Worm (Caenorhabditis elegans) whole organism, young adult: ENCODE results near the gene ucr-2.2.

Experiments used
- B0336.3 ChIP-seq: fragments of 200-800 bp; sonication (Bioruptor generic); IDR thresholded peaks from 2 replicates; pipeline ENCODE4 v1.3.6; 2022; ENCODE audit warnings: missing genetic modification characterization, missing compliant biosample characterization
- F39B2.1 ChIP-seq: fragments of 200-800 bp; sonication (Bioruptor generic); IDR thresholded peaks from 2 replicates; pipeline ENCODE4 v1.3.6; 2022; ENCODE audit warnings: missing genetic modification reagents, missing genetic modification characterization, missing compliant biosample characterization
- F52B5.7 ChIP-seq: sonication (generic microtip); optimal IDR thresholded peaks from 2 replicates; lab custom pipeline; 2016; ENCODE audit warnings: mild to moderate bottlenecking, missing genetic modification characterization, missing compliant biosample characterization
- F57A8.1 ChIP-seq: fragments of 200-800 bp; sonication (Bioruptor generic); optimal IDR thresholded peaks from 2 replicates; lab custom pipeline; 2018; ENCODE audit warnings: mild to moderate bottlenecking, missing genetic modification characterization, moderate library complexity, missing compliant biosample characterization
- K11D2.4 ChIP-seq: fragments of 200-800 bp; sonication (Bioruptor generic); IDR thresholded peaks from 2 replicates; pipeline ENCODE4 v1.3.6; 2022; ENCODE audit warnings: missing genetic modification reagents, missing genetic modification characterization, missing compliant biosample characterization
- T26A5.8 ChIP-seq: sonication (generic microtip); optimal IDR thresholded peaks from 2 replicates; lab custom pipeline; 2016; ENCODE audit warnings: missing genetic modification characterization, missing compliant biosample characterization
- Y67H2A.10 ChIP-seq: fragments of 200-800 bp; sonication (Bioruptor generic); conservative IDR thresholded peaks from 2 replicates; pipeline ENCODE4 v1.3.6; 2022; ENCODE audit warnings: missing genetic modification reagents, missing genetic modification characterization, missing compliant biosample characterization
- ama-1 ChIP-seq, 3 experiments: fragments of 150-350 bp in 1 of 3; sonication (generic microtip) in 2 of 3; optimal IDR thresholded peaks; 2 replicates each; lab custom pipeline; 2014 to 2018; ENCODE audit warnings: missing biosample characterization in 2 of 3, missing genetic modification characterization in 2 of 3, missing genetic modification reagents in 2 of 3
- attf-6 ChIP-seq: fragments of 200-800 bp; sonication (Bioruptor generic); IDR thresholded peaks from 2 replicates; pipeline ENCODE4 v1.3.6; 2022; ENCODE audit warnings: missing genetic modification reagents, missing genetic modification characterization, missing compliant biosample characterization
- bed-1 ChIP-seq: fragments of 200-800 bp; sonication (Bioruptor generic); IDR thresholded peaks from 2 replicates; pipeline ENCODE4 v1.3.6; 2022; ENCODE audit warnings: missing genetic modification reagents, missing genetic modification characterization, missing compliant biosample characterization
- ceh-100 ChIP-seq: fragments of 200-800 bp; sonication (Bioruptor generic); IDR thresholded peaks from 2 replicates; pipeline ENCODE4 v1.3.6; 2022; ENCODE audit warnings: missing genetic modification reagents, missing genetic modification characterization, missing compliant biosample characterization
- ceh-58 ChIP-seq: fragments of 200-800 bp; sonication (Bioruptor generic); IDR thresholded peaks from 2 replicates; pipeline ENCODE4 v1.3.6; 2022; ENCODE audit warnings: missing genetic modification characterization, missing compliant biosample characterization
- efl-1 ChIP-seq: fragments of 150-350 bp; optimal IDR thresholded peaks from 2 replicates; lab custom pipeline; 2014; ENCODE audit warnings: missing biosample characterization, missing genetic modification reagents, missing genetic modification characterization
- egl-44 ChIP-seq: fragments of 200-800 bp; sonication (Bioruptor generic); IDR thresholded peaks from 2 replicates; pipeline ENCODE4 v1.3.6; 2022; ENCODE audit warnings: missing genetic modification reagents, missing genetic modification characterization, missing compliant biosample characterization
- ekl-4 ChIP-seq: fragments of 200-800 bp; sonication (Bioruptor generic); IDR thresholded peaks from 2 replicates; pipeline ENCODE4 v1.3.6; 2022; ENCODE audit warnings: missing genetic modification reagents, missing genetic modification characterization, missing compliant biosample characterization
- fkh-3 ChIP-seq: sonication (generic microtip); optimal IDR thresholded peaks from 2 replicates; lab custom pipeline; 2016; ENCODE audit warnings: mild to moderate bottlenecking, missing genetic modification characterization, missing compliant biosample characterization
- let-607 ChIP-seq, 2 experiments: fragments of 200-800 bp in 1 of 2; sonication (Bioruptor generic) in 1 of 2; sonication (generic microtip) in 1 of 2; optimal IDR thresholded peaks; 2 replicates each; lab custom pipeline; 2016 to 2018; ENCODE audit warnings: mild to moderate bottlenecking in 2 of 2, missing compliant biosample characterization in 2 of 2, missing genetic modification characterization in 2 of 2, moderate library complexity in 2 of 2, missing genotype in 1 of 2
- lin-35 ChIP-seq, 3 experiments: fragments of 150-350 bp in 2 of 3; sonication (generic microtip) in 1 of 3; optimal IDR thresholded peaks; 2 replicates each; lab custom pipeline; 2014 to 2018; ENCODE audit warnings: missing biosample characterization in 3 of 3, missing genetic modification characterization in 3 of 3, missing genetic modification reagents in 3 of 3
- mcd-1 ChIP-seq: fragments of 200-800 bp; sonication (Bioruptor generic); IDR thresholded peaks from 2 replicates; pipeline ENCODE4 v1.3.6; 2022; ENCODE audit warnings: missing genetic modification reagents, missing genetic modification characterization, missing compliant biosample characterization
- nfya-1 ChIP-seq: sonication (generic microtip); optimal IDR thresholded peaks from 2 replicates; lab custom pipeline; 2017; ENCODE audit warnings: antibody characterized with exemption, missing compliant biosample characterization, missing genetic modification characterization, borderline replicate concordance; ENCODE audit not compliant: insufficient read depth
- nhr-27 ChIP-seq: fragments of 200-800 bp; sonication (Bioruptor generic); optimal IDR thresholded peaks from 2 replicates; lab custom pipeline; 2018; ENCODE audit warnings: mild to moderate bottlenecking, missing genetic modification characterization, moderate library complexity, missing compliant biosample characterization
- nhr-80 ChIP-seq: sonication (generic microtip); optimal IDR thresholded peaks from 2 replicates; lab custom pipeline; 2016; ENCODE audit warnings: missing genetic modification characterization, missing compliant biosample characterization
- pbrm-1 ChIP-seq: fragments of 200-800 bp; sonication (Bioruptor generic); IDR thresholded peaks from 2 replicates; pipeline ENCODE4 v1.3.6; 2022; ENCODE audit warnings: missing genetic modification reagents, missing genetic modification characterization, missing compliant biosample characterization
- sdz-38 ChIP-seq: sonication (generic microtip); optimal IDR thresholded peaks from 2 replicates; lab custom pipeline; 2016; ENCODE audit warnings: missing genotype, missing genetic modification characterization, missing compliant biosample characterization
- snpc-1.1 ChIP-seq: sonication (generic microtip); optimal IDR thresholded peaks from 2 replicates; lab custom pipeline; 2017; ENCODE audit warnings: missing genetic modification characterization, mild to moderate bottlenecking, missing compliant biosample characterization, antibody characterized with exemption, moderate library complexity, missing genotype, missing genetic modification reagents; ENCODE audit not compliant: insufficient read depth
- snpc-3.4 ChIP-seq: sonication (generic microtip); optimal IDR thresholded peaks from 2 replicates; lab custom pipeline; 2017; ENCODE audit warnings: missing genetic modification characterization, mild to moderate bottlenecking, missing compliant biosample characterization, antibody characterized with exemption, moderate library complexity, missing genotype, missing genetic modification reagents
- snpc-4 ChIP-seq, 5 experiments: fragments of 150-350 bp in 1 of 5; sonication (generic microtip) in 4 of 5; optimal IDR thresholded peaks; 2 replicates each; lab custom pipeline; 2014 to 2018; ENCODE audit warnings: missing genetic modification characterization in 5 of 5, missing biosample characterization in 3 of 5, antibody characterized with exemption in 2 of 5, mild to moderate bottlenecking in 2 of 5, missing compliant biosample characterization in 2 of 5, missing genotype in 2 of 5, moderate library complexity in 2 of 5, missing genetic modification reagents in 1 of 5
- sptf-2 ChIP-seq: fragments of 200-800 bp; sonication (Bioruptor generic); optimal IDR thresholded peaks from 2 replicates; lab custom pipeline; 2018; ENCODE audit warnings: mild to moderate bottlenecking, missing genetic modification characterization, missing compliant biosample characterization
- xnd-1 ChIP-seq: sonication (generic microtip); optimal IDR thresholded peaks from 2 replicates; lab custom pipeline; 2016; ENCODE audit warnings: missing genotype, missing genetic modification reagents, missing genetic modification characterization, missing compliant biosample characterization
- zfh-2 ChIP-seq: fragments of 200-800 bp; sonication (Bioruptor generic); conservative IDR thresholded peaks from 2 replicates; pipeline ENCODE4 v1.3.6; 2022; ENCODE audit warnings: missing genetic modification reagents, missing genetic modification characterization, missing compliant biosample characterization
- zim-3 ChIP-seq: sonication (generic microtip); optimal IDR thresholded peaks from 2 replicates; lab custom pipeline; 2017; ENCODE audit warnings: mild to moderate bottlenecking, missing genetic modification characterization, moderate library complexity, missing compliant biosample characterization
- ztf-28 ChIP-seq: fragments of 200-800 bp; sonication (Bioruptor generic); IDR thresholded peaks from 2 replicates; pipeline ENCODE4 v1.3.6; 2022; ENCODE audit warnings: missing genetic modification reagents, missing genetic modification characterization, missing compliant biosample characterization

Gene ucr-2.2

DNA sequence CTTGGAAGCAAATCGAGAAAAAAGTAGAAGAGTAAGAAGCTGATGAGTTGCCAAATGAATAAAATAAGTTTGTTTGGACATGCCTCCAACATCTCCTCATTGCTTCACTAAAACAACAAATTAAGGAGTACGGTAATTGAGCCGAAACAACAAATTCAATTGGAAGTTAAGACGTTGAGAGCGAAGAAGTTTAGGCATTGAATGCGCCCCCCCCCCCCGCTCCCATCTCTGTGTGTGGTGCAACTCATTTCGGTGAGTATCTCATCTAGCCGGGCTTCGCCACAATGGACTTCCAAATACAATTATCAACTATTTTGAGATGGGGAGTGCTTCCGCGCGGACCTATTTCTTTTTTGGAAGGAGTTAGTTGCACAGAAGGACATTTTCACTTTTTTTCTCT, 18.6 kb upstream of the ucr-2.2 start:
- no peak for TF ChIP-seq ceh-100 (GFP tag; lab: Robert Waterston, UW)
- no peak for TF ChIP-seq sptf-2 (GFP tag; lab: Kevin White, UChicago)
- no peak for TF ChIP-seq Y67H2A.10
- no peak for TF ChIP-seq fkh-3 (tag; lab: Kevin White, UChicago)
- TF ChIP-seq nfya-1 (tag; lab: Kevin White, UChicago) = no peak
- TF ChIP-seq snpc-4 (GFP tag; optimal IDR thresholded peaks at IDR 0.05; lab: Kevin White, UChicago) = no peak
- no peak for TF ChIP-seq snpc-4 (tag; optimal IDR thresholded peaks at IDR 0.05; lab: Kevin White, UChicago)
- no peak for TF ChIP-seq efl-1 (GFP tag; lab: Kevin White, UChicago)
- TF ChIP-seq let-607 (tag; optimal IDR thresholded peaks at IDR 0.05; lab: Kevin White, UChicago) = no peak
- TF ChIP-seq F57A8.1 (GFP tag; lab: Kevin White, UChicago) = no peak
- TF ChIP-seq mcd-1 = no peak
- no peak for TF ChIP-seq B0336.3 (GFP tag; lab: Robert Waterston, UW)

DNA sequence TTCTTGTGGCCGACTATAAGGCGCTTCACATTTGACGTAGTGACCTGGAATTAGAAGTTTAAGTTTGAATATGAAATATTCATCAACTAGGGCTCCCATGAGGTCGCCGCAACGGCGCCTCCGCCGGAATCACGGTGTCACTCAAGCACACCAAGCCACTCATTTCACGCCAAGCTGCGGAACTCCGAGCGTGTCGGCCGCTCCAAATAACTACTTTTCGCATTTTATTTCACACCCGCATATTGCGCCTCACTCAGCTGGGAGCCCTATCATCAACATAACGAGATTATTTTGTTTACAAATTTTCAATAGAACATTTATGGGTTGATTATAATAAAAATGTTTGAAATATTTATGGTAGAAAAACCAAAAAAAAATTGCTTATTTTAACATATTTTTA, 15.8 kb upstream of the ucr-2.2 start:
- TF ChIP-seq attf-6 (GFP tag; lab: Robert Waterston, UW) = no peak
- peak; percentile 53 for TF ChIP-seq snpc-4 (GFP tag; optimal IDR thresholded peaks at IDR 0.05; lab: Kevin White, UChicago)
- peak in 2 of 4 experiments; percentile 71 to 79 for TF ChIP-seq snpc-4 (tag; optimal IDR thresholded peaks at IDR 0.05; lab: Kevin White, UChicago)
- no peak for TF ChIP-seq T26A5.8
- TF ChIP-seq zim-3 (tag; lab: Kevin White, UChicago) = no peak
- peak; percentile 32; the same call in 1 of the 2 replicates for TF ChIP-seq zfh-2 (GFP tag; lab: Robert Waterston, UW)
- peak; percentile 69 for TF ChIP-seq snpc-1.1 (tag; lab: Kevin White, UChicago)
- TF ChIP-seq, all 124 proteins: peak for 3

DNA sequence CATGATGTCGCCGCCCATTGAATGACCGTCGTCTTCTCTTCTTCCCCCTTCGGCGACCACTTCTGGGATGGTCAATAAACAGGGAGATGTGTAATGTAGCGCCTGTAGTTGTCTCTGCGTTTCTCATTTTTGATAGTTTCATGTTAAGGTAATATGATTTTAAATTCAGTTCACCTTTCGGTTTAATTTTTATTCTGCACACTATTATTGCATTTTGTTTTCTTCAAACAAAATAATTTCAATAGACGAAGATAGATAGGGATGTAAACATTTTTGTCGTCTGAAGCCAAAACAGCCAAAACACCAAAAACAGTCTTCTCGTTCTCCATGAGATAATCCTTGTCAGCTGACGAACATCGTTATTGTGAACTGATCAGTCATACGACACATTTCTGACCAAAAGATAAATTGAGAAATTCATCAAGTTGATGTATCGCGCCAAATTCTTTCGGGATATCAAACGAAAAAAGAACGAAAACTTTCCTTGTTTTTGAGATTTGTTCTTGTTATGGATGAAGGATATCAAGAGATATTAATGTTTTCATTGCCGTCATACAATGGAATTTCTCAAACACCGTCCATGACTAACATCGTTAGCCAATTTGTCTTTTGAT, 14.9 kb upstream of the ucr-2.2 start, which contains the start of gene C11G10.1:
Gene C11G10.1 (minus strand): TSS at position 51 of the 614 bp plus-strand sequence.
- no peak for TF ChIP-seq nhr-80 (tag; lab: Kevin White, UChicago)
- no peak for TF ChIP-seq F57A8.1 (GFP tag; lab: Kevin White, UChicago)
- TF ChIP-seq ama-1 (optimal IDR thresholded peaks at IDR 0.05; lab: Kevin White, UChicago) = no peak
- no peak for TF ChIP-seq ama-1 (GFP tag; optimal IDR thresholded peaks at IDR 0.05; lab: Kevin White, UChicago)
- TF ChIP-seq K11D2.4 (GFP tag; lab: Robert Waterston, UW) = no peak
- no peak for TF ChIP-seq sdz-38 (tag; lab: Kevin White, UChicago)
- no peak for TF ChIP-seq F52B5.7
- TF ChIP-seq ceh-58 = no peak
- TF ChIP-seq F39B2.1 (GFP tag; lab: Robert Waterston, UW) = no peak
- no peak for TF ChIP-seq lin-35 (GFP tag; optimal IDR thresholded peaks at IDR 0.05; lab: Kevin White, UChicago)
- no peak for TF ChIP-seq xnd-1 (tag; lab: Kevin White, UChicago)
- no peak for TF ChIP-seq nhr-27 (tag; lab: Kevin White, UChicago)
- TF ChIP-seq pbrm-1 (GFP tag; lab: Robert Waterston, UW) = no peak
- no peak for TF ChIP-seq bed-1 (GFP tag; lab: Robert Waterston, UW)
- TF ChIP-seq ekl-4 = no peak
- TF ChIP-seq snpc-3.4 (tag; lab: Kevin White, UChicago) = no peak
- no peak for TF ChIP-seq egl-44
- no peak for TF ChIP-seq ztf-28
- TF ChIP-seq, all 124 proteins: peak for 0
